Fruit fly (Drosophila melanogaster) whole organism, embryonic: Measurements from ENCODE around the gene CG43339.

Experiments
- ATbp ChIP-seq: fragments of 200-800 bp; sonication (Bioruptor generic); optimal IDR thresholded peaks from 2 replicates; lab custom pipeline; 2017; ENCODE audit warnings: missing biosample characterization, mild to moderate bottlenecking, missing genetic modification characterization, missing genetic modification reagents
- Atf3 ChIP-seq: fragments of 200-800 bp; sonication (Bioruptor generic); optimal IDR thresholded peaks from 3 replicates; lab custom pipeline; 2016; ENCODE audit warnings: missing biosample characterization, missing genetic modification characterization
- Atf6 ChIP-seq: fragments of 200-800 bp; sonication (Bioruptor generic); IDR thresholded peaks from 2 replicates; pipeline ENCODE4 v1.3.6; 2022; ENCODE audit warnings: missing biosample characterization, missing genetic modification characterization
- CG10274 ChIP-seq: fragments of 200-800 bp; sonication (Bioruptor generic); optimal IDR thresholded peaks from 3 replicates; lab custom pipeline; 2017; ENCODE audit warnings: missing biosample characterization, mild to moderate bottlenecking, missing genetic modification characterization
- CG11398 ChIP-seq: fragments of 200-800 bp; sonication (Bioruptor generic); optimal IDR thresholded peaks from 2 replicates; lab custom pipeline; 2016; ENCODE audit warnings: missing biosample characterization, missing genetic modification characterization
- CG12155 ChIP-seq: fragments of 200-800 bp; sonication (Bioruptor generic); optimal IDR thresholded peaks from 3 replicates; lab custom pipeline; 2016; ENCODE audit warnings: missing biosample characterization, missing genetic modification characterization
- CG12744 ChIP-seq: fragments of 200-800 bp; sonication (Bioruptor generic); optimal IDR thresholded peaks from 2 replicates; lab custom pipeline; 2016; ENCODE audit warnings: missing biosample characterization, missing genetic modification characterization
- CG14014 ChIP-seq: fragments of 200-800 bp; sonication (Bioruptor generic); IDR thresholded peaks from 2 replicates; pipeline ENCODE4 v1.3.6; 2022; ENCODE audit warnings: missing biosample characterization, missing genetic modification characterization
- CG14710 ChIP-seq: fragments of 200-800 bp; sonication (Bioruptor generic); optimal IDR thresholded peaks from 3 replicates; lab custom pipeline; 2019; ENCODE audit warnings: missing biosample characterization, mild to moderate bottlenecking, missing genetic modification characterization, moderate library complexity
- CG1529 ChIP-seq: fragments of 200-800 bp; sonication (Bioruptor generic); optimal IDR thresholded peaks from 3 replicates; lab custom pipeline; 2018; ENCODE audit warnings: missing biosample characterization, missing genetic modification characterization
- CG16779 ChIP-seq: fragments of 200-800 bp; sonication (Bioruptor generic); IDR thresholded peaks from 2 replicates; pipeline ENCODE4 v1.3.6; 2022; ENCODE audit warnings: missing biosample characterization, missing genetic modification characterization
- CG17328 ChIP-seq: fragments of 200-800 bp; sonication (Bioruptor generic); IDR thresholded peaks from 2 replicates; pipeline ENCODE4 v1.3.6; 2022; ENCODE audit warnings: missing biosample characterization, missing genetic modification characterization
- CG17568 ChIP-seq: fragments of 200-800 bp; sonication (Bioruptor generic); optimal IDR thresholded peaks from 2 replicates; lab custom pipeline; 2018; ENCODE audit warnings: missing biosample characterization, mild to moderate bottlenecking, missing genetic modification characterization, moderate library complexity
- CG30431 ChIP-seq: fragments of 200-800 bp; sonication (Bioruptor generic); optimal IDR thresholded peaks from 2 replicates; lab custom pipeline; 2017; ENCODE audit warnings: missing biosample characterization, missing genetic modification characterization
- CG31224 ChIP-seq: fragments of 200-800 bp; sonication (Bioruptor generic); IDR thresholded peaks from 2 replicates; pipeline ENCODE4 v1.3.6; 2022; ENCODE audit warnings: missing biosample characterization, missing genetic modification characterization
- CG31388 ChIP-seq: fragments of 200-800 bp; sonication (Bioruptor generic); optimal IDR thresholded peaks from 2 replicates; lab custom pipeline; 2016; ENCODE audit warnings: missing biosample characterization, missing genetic modification characterization
- CG31441 ChIP-seq: fragments of 200-800 bp; sonication (Bioruptor generic); IDR thresholded peaks from 2 replicates; pipeline ENCODE4 v1.3.6; 2022; ENCODE audit warnings: missing biosample characterization, missing genetic modification characterization
- CG32767 ChIP-seq: fragments of 200-800 bp; sonication (Bioruptor generic); IDR thresholded peaks from 2 replicates; pipeline ENCODE4 v1.3.6; 2022; ENCODE audit warnings: missing biosample characterization, missing genetic modification characterization
- CG3281 ChIP-seq: fragments of 200-800 bp; sonication (Bioruptor generic); optimal IDR thresholded peaks from 3 replicates; lab custom pipeline; 2017; ENCODE audit warnings: missing biosample characterization, mild to moderate bottlenecking, missing genetic modification characterization
- CG5180 ChIP-seq: fragments of 200-800 bp; sonication (Bioruptor generic); optimal IDR thresholded peaks from 3 replicates; lab custom pipeline; 2017; ENCODE audit warnings: missing biosample characterization, missing genetic modification characterization, mild to moderate bottlenecking, moderate library complexity, missing genetic modification reagents
- CG5953 ChIP-seq: fragments of 200-800 bp; sonication (Bioruptor generic); IDR thresholded peaks from 2 replicates; pipeline ENCODE4 v1.3.6; 2022; ENCODE audit warnings: missing biosample characterization, missing genetic modification characterization
- CG8944 ChIP-seq: fragments of 200-800 bp; sonication (Bioruptor generic); optimal IDR thresholded peaks from 3 replicates; lab custom pipeline; 2016; ENCODE audit warnings: missing biosample characterization, missing genetic modification characterization
- CTCF ChIP-seq: fragments of 200-800 bp; sonication (Bioruptor generic); optimal IDR thresholded peaks from 2 replicates; lab custom pipeline; 2017; ENCODE audit warnings: missing biosample characterization, mild to moderate bottlenecking, missing genetic modification characterization, moderate library complexity
- Chrac-16 ChIP-seq: fragments of 200-800 bp; sonication (Bioruptor generic); optimal IDR thresholded peaks from 3 replicates; lab custom pipeline; 2016; ENCODE audit warnings: missing biosample characterization, missing genetic modification characterization
- E2f2 ChIP-seq: fragments of 200-800 bp; sonication (Bioruptor generic); IDR thresholded peaks from 2 replicates; pipeline ENCODE4 v1.3.6; 2022; ENCODE audit warnings: missing biosample characterization, missing genetic modification characterization
- Ets97D ChIP-seq: fragments of 200-800 bp; sonication (Bioruptor generic); optimal IDR thresholded peaks from 3 replicates; lab custom pipeline; 2016; ENCODE audit warnings: missing biosample characterization, missing genetic modification characterization
- GATAe ChIP-seq: fragments of 200-800 bp; sonication (Bioruptor generic); conservative IDR thresholded peaks from 2 replicates; pipeline ENCODE4 v1.3.6; 2022; ENCODE audit warnings: missing biosample characterization, missing genetic modification characterization
- Gug ChIP-seq: fragments of 200-800 bp; sonication (Bioruptor generic); IDR thresholded peaks from 4 replicates; pipeline ENCODE4 v1.3.6; 2022; ENCODE audit warnings: missing biosample characterization, missing genetic modification characterization
- Hand ChIP-seq: fragments of 200-800 bp; sonication (Bioruptor generic); optimal IDR thresholded peaks from 2 replicates; lab custom pipeline; 2017; ENCODE audit warnings: mild to moderate bottlenecking, missing biosample characterization, missing genetic modification reagents, missing genetic modification characterization
- Jarid2 ChIP-seq: fragments of 200-800 bp; sonication (Bioruptor generic); optimal IDR thresholded peaks from 3 replicates; lab custom pipeline; 2017; ENCODE audit warnings: mild to moderate bottlenecking, missing biosample characterization, missing genetic modification reagents, missing genetic modification characterization
- Mes4 ChIP-seq: fragments of 200-800 bp; sonication (Bioruptor generic); optimal IDR thresholded peaks from 2 replicates; lab custom pipeline; 2016; ENCODE audit warnings: missing biosample characterization, missing genetic modification characterization
- Myb ChIP-seq: fragments of 200-800 bp; sonication (Bioruptor generic); optimal IDR thresholded peaks from 2 replicates; lab custom pipeline; 2016; ENCODE audit warnings: missing biosample characterization, missing genetic modification characterization
- PHDP ChIP-seq: fragments of 200-800 bp; sonication (Bioruptor generic); optimal IDR thresholded peaks from 3 replicates; lab custom pipeline; 2018; ENCODE audit warnings: missing biosample characterization, mild to moderate bottlenecking, missing genetic modification characterization, moderate library complexity
- Side ChIP-seq: fragments of 200-800 bp; sonication (Bioruptor generic); optimal IDR thresholded peaks from 2 replicates; lab custom pipeline; 2016; ENCODE audit warnings: missing biosample characterization, missing genetic modification characterization
- Sin3A ChIP-seq: fragments of >200 bp; optimal IDR thresholded peaks from 2 replicates; lab custom pipeline; 2018
- Sox102F ChIP-seq: fragments of 200-800 bp; sonication (Bioruptor generic); optimal IDR thresholded peaks from 2 replicates; lab custom pipeline; 2018; ENCODE audit warnings: missing biosample characterization, mild to moderate bottlenecking, missing genetic modification characterization, moderate library complexity
- TFAM ChIP-seq: fragments of 200-800 bp; sonication (Bioruptor generic); optimal IDR thresholded peaks from 2 replicates; lab custom pipeline; 2017; ENCODE audit warnings: missing biosample characterization, missing genetic modification characterization, inconsistent platforms
- Taf1 ChIP-seq: fragments of 200-800 bp; sonication (Bioruptor generic); IDR thresholded peaks from 2 replicates; pipeline ENCODE4 v1.3.6; 2022; ENCODE audit warnings: missing biosample characterization, missing genetic modification characterization
- ap ChIP-seq: fragments of 200-800 bp; sonication (Bioruptor generic); IDR thresholded peaks from 2 replicates; pipeline ENCODE4 v1.3.6; 2022; ENCODE audit warnings: missing biosample characterization, missing genetic modification characterization
- dan ChIP-seq: fragments of 200-800 bp; sonication (Bioruptor generic); IDR thresholded peaks from 2 replicates; pipeline ENCODE4 v1.3.6; 2022; ENCODE audit warnings: missing biosample characterization, missing genetic modification characterization
- danr ChIP-seq: fragments of 200-800 bp; sonication (Bioruptor generic); IDR thresholded peaks from 2 replicates; pipeline ENCODE4 v1.3.6; 2022; ENCODE audit warnings: missing biosample characterization, missing genetic modification characterization
- gro ChIP-seq: fragments of 200-800 bp; sonication (Bioruptor generic); optimal IDR thresholded peaks from 2 replicates; lab custom pipeline; 2016; ENCODE audit warnings: missing biosample characterization, missing genetic modification characterization
- inv ChIP-seq: fragments of 200-800 bp; sonication (Bioruptor generic); IDR thresholded peaks from 2 replicates; pipeline ENCODE4 v1.3.6; 2022; ENCODE audit warnings: missing biosample characterization, missing genetic modification characterization; ENCODE audit not compliant: partially characterized antibody
- lov ChIP-seq, 2 experiments: fragments of 200-800 bp in 1 of 2; fragments of >200 bp in 1 of 2; sonication (Bioruptor generic) in 1 of 2; IDR thresholded peaks in 1 of 2; optimal IDR thresholded peaks in 1 of 2; 2 replicates in 1 of 2; 3 replicates in 1 of 2; pipeline versions ENCODE4 v1.3.6 to Lab custom; 2017 to 2022; ENCODE audit warnings: missing biosample characterization in 1 of 2, missing genetic modification characterization in 1 of 2
- nmo ChIP-seq: fragments of 200-800 bp; sonication (Bioruptor generic); optimal IDR thresholded peaks from 2 replicates; lab custom pipeline; 2018; ENCODE audit warnings: missing biosample characterization, mild to moderate bottlenecking, missing genetic modification characterization, moderate library complexity
- rib ChIP-seq: fragments of 200-800 bp; sonication (Bioruptor generic); IDR thresholded peaks from 2 replicates; pipeline ENCODE4 v1.3.6; 2022; ENCODE audit warnings: missing biosample characterization, missing genetic modification characterization
- run ChIP-seq: fragments of 200-800 bp; sonication (Bioruptor generic); optimal IDR thresholded peaks from 3 replicates; lab custom pipeline; 2018; ENCODE audit warnings: missing biosample characterization, mild to moderate bottlenecking, missing genetic modification characterization
- scrt ChIP-seq: fragments of 200-800 bp; sonication (Bioruptor generic); optimal IDR thresholded peaks from 2 replicates; lab custom pipeline; 2018; ENCODE audit warnings: missing biosample characterization, mild to moderate bottlenecking, missing genetic modification characterization, moderate library complexity
- sens ChIP-seq: fragments of 200-800 bp; sonication (Bioruptor generic); peaks from one replicate; lab custom pipeline; 2016; ENCODE audit warnings: missing biosample characterization, missing genetic modification characterization
- shn ChIP-seq: fragments of 200-800 bp; sonication (Bioruptor generic); optimal IDR thresholded peaks from 3 replicates; lab custom pipeline; 2016; ENCODE audit warnings: missing biosample characterization, missing genetic modification characterization
- tna ChIP-seq: fragments of 200-800 bp; sonication (Bioruptor generic); IDR thresholded peaks from 2 replicates; pipeline ENCODE4 v1.3.6; 2022; ENCODE audit warnings: missing biosample characterization, missing genetic modification characterization; ENCODE audit not compliant: partially characterized antibody
- usp ChIP-seq: fragments of >200 bp; optimal IDR thresholded peaks from 2 replicates; lab custom pipeline; 2017; ENCODE audit warnings: missing biosample characterization, missing genetic modification characterization
- yki ChIP-seq: fragments of >200 bp; optimal IDR thresholded peaks from 3 replicates; lab custom pipeline; 2018

The CG43339 gene

DNA sequence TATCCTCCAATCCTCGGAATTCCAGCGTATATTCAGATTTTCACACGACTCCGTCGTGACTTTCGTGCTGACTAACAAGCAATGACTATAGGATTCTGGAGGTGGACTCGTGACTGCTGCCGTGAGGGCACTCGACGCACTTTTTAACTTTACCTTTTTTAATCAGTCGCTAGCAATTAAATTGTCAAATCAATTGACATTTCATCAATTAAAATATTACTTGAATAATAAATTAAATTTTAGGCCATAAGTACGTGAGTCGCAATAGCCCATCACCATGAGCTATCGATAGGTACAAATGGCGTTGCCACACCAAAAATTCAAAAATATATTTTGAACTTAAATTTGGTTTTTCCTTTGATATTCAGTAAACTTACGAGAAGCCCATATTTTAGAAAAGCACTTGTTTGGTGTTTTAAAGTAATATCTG lies 32.5 kb upstream of the CG43339 start, which contains the start of gene Jwa (continued):
- TF ChIP-seq lov (optimal IDR thresholded peaks at IDR 0.05; lab: Kevin White, UChicago) (no peak), lov (GFP tag; IDR thresholded peaks at IDR 0.05; lab: Robert Waterston, UW) (peak; percentile 83; the same call in 2 of the 3 replicates), CG1529 (GFP tag; lab: Kevin White, UChicago) (peak; percentile 90), CG16779 (GFP tag; lab: Robert Waterston, UW) (peak; percentile 64), gro (GFP tag; lab: Kevin White, UChicago) (peak; percentile 88), rib (peak; percentile 81), CG32767 (GFP tag; lab: Robert Waterston, UW) (peak; percentile 85), Myb (GFP tag; lab: Kevin White, UChicago) (peak; percentile 84), tna (GFP tag; lab: Robert Waterston, UW) (peak; percentile 95), Sox102F (GFP tag; lab: Kevin White, UChicago) (peak; percentile 97), CG3281 (GFP tag; lab: Kevin White, UChicago) (peak; percentile 75), usp (GFP tag; lab: Kevin White, UChicago) (no peak), CG11398 (GFP tag; lab: Kevin White, UChicago) (peak; percentile 79), PHDP (tag; lab: Kevin White, UChicago) (peak; percentile 95), Atf3 (peak; percentile 92), sens (peak; percentile 97), CG12155 (GFP tag; lab: Kevin White, UChicago) (peak; percentile 97), CG30431 (GFP tag; lab: Kevin White, UChicago) (peak; percentile 96), Sin3A (lab: Kevin White, UChicago) (peak; percentile 51), yki (lab: Kevin White, UChicago) (no peak), CG31224 (GFP tag; lab: Robert Waterston, UW) (peak; percentile 86), inv (GFP tag; lab: Robert Waterston, UW) (peak; percentile 100), Jarid2 (GFP tag; lab: Kevin White, UChicago) (peak; percentile 46), Side (GFP tag; lab: Kevin White, UChicago) (peak; percentile 91), Hand (peak; percentile 82), Chrac-16 (GFP tag; lab: Kevin White, UChicago) (peak; percentile 99), run (tag; lab: Kevin White, UChicago) (peak; percentile 31), GATAe (peak; percentile 41; the same call in 1 of the 2 replicates), CG14014 (GFP tag; lab: Robert Waterston, UW) (peak; percentile 89), scrt (GFP tag; lab: Kevin White, UChicago) (peak; percentile 57), dan (GFP tag; lab: Robert Waterston, UW) (peak; percentile 74), CG5953 (GFP tag; lab: Robert Waterston, UW) (peak; percentile 95), nmo (GFP tag; lab: Kevin White, UChicago) (peak; percentile 89), shn (peak; percentile 91), CG31388 (GFP tag; lab: Kevin White, UChicago) (peak; percentile 68), CG17328 (GFP tag; lab: Robert Waterston, UW) (peak; percentile 89), CG12744 (GFP tag; lab: Kevin White, UChicago) (peak; percentile 87), ATbp (peak; percentile 88), CG14710 (tag; lab: Kevin White, UChicago) (peak; percentile 88), Ets97D (GFP tag; lab: Kevin White, UChicago) (peak; percentile 77), CG8944 (peak; percentile 94), ap (GFP tag; lab: Robert Waterston, UW) (peak; percentile 94), CG5180 (peak; percentile 43), CG31441 (GFP tag; lab: Robert Waterston, UW) (peak; percentile 75), Gug (GFP tag; lab: Robert Waterston, UW) (peak; percentile 94), CG17568 (GFP tag; lab: Kevin White, UChicago) (peak; percentile 91), E2f2 (GFP tag; lab: Robert Waterston, UW) (peak; percentile 89), Atf6 (peak; percentile 82), CTCF (GFP tag; lab: Kevin White, UChicago) (no peak), TFAM (GFP tag; lab: Kevin White, UChicago) (no peak), CG10274 (GFP tag; lab: Kevin White, UChicago) (peak; percentile 20), Taf1 (peak; percentile 88), Mes4 (GFP tag; lab: Kevin White, UChicago) (peak; percentile 83), danr (GFP tag; lab: Robert Waterston, UW) (peak; percentile 92)
